Fruit fly (Drosophila melanogaster) whole organism, adult: ENCODE measurements around the gene Ddrgk1.

Experiments
- CG11617 ChIP-seq: fragments of 200-800 bp; sonication (Bioruptor generic); optimal IDR thresholded peaks from 2 replicates; lab custom pipeline; 2017; ENCODE audit warnings: mild to moderate bottlenecking, missing biosample characterization, missing genetic modification reagents, missing genetic modification characterization
- CG12768 ChIP-seq: fragments of 200-800 bp; sonication (Bioruptor generic); optimal IDR thresholded peaks from 2 replicates; lab custom pipeline; 2017; ENCODE audit warnings: missing biosample characterization, missing genetic modification characterization, mild to moderate bottlenecking, moderate library complexity, missing genetic modification reagents
- CG14711 ChIP-seq: fragments of 200-800 bp; sonication (Bioruptor generic); optimal IDR thresholded peaks from 2 replicates; lab custom pipeline; 2018; ENCODE audit warnings: missing biosample characterization, mild to moderate bottlenecking, missing genetic modification characterization, moderate library complexity
- CG1620 ChIP-seq: fragments of 200-800 bp; sonication (Bioruptor generic); optimal IDR thresholded peaks from 2 replicates; lab custom pipeline; 2016; ENCODE audit warnings: missing biosample characterization, missing genetic modification characterization
- CG33017 ChIP-seq: fragments of 200-800 bp; sonication (Bioruptor generic); optimal IDR thresholded peaks from 2 replicates; lab custom pipeline; 2018; ENCODE audit warnings: missing biosample characterization, mild to moderate bottlenecking, missing genetic modification characterization, moderate library complexity
- CG7045 ChIP-seq: fragments of 200-800 bp; sonication (Bioruptor generic); optimal IDR thresholded peaks from 2 replicates; lab custom pipeline; 2017; ENCODE audit warnings: missing biosample characterization, mild to moderate bottlenecking, missing genetic modification characterization
- CG7101 ChIP-seq: fragments of 200-800 bp; sonication (Bioruptor generic); optimal IDR thresholded peaks from 2 replicates; lab custom pipeline; 2018; ENCODE audit warnings: missing biosample characterization, mild to moderate bottlenecking, missing genetic modification characterization, moderate library complexity
- Hr96 ChIP-seq: fragments of 200-800 bp; sonication (Bioruptor generic); optimal IDR thresholded peaks from 2 replicates; lab custom pipeline; 2016; ENCODE audit warnings: missing biosample characterization, missing genetic modification characterization
- cic ChIP-seq: fragments of 200-800 bp; sonication (Bioruptor generic); optimal IDR thresholded peaks from 2 replicates; lab custom pipeline; 2017; ENCODE audit warnings: missing biosample characterization, mild to moderate bottlenecking, missing genetic modification characterization, moderate library complexity
- cnc ChIP-seq, 2 experiments: fragments of >200 bp; optimal IDR thresholded peaks; 2 replicates each; lab custom pipeline; 2017
- kay ChIP-seq: fragments of 200-800 bp; sonication (Bioruptor generic); peaks from one replicate; lab custom pipeline; 2016; ENCODE audit warnings: missing biosample characterization, missing genetic modification characterization, borderline replicate concordance
- tj ChIP-seq: fragments of 200-800 bp; sonication (Bioruptor generic); optimal IDR thresholded peaks from 3 replicates; lab custom pipeline; 2017; ENCODE audit warnings: missing biosample characterization, mild to moderate bottlenecking, missing genetic modification characterization, moderate library complexity

dm6 chr3R:21203660-21204499 lies 11.0 kb upstream of the Ddrgk1 start:
- TF ChIP-seq CG7045 (GFP tag; lab: Kevin White, UChicago) (no peak), cic (GFP tag; lab: Kevin White, UChicago) (peak; percentile 95), CG7101 (peak; percentile 58), CG14711 (tag; lab: Kevin White, UChicago) (no peak), CG33017 (tag; lab: Kevin White, UChicago) (peak; percentile 75), CG1620 (GFP tag; lab: Kevin White, UChicago) (no peak), CG12768 (peak; percentile 75), cnc (optimal IDR thresholded peaks at IDR 0.05; lab: Kevin White, UChicago) (peak in 1 of 2 experiments; percentile 34), Hr96 (GFP tag; lab: Kevin White, UChicago) (no peak), CG11617 (GFP tag; lab: Kevin White, UChicago) (no peak), kay (GFP tag; lab: Kevin White, UChicago) (peak; percentile 89), tj (GFP tag; lab: Kevin White, UChicago) (no peak)
